Worm (Caenorhabditis elegans): ENCODE data around the gene dpy-30.

ce11 chrV:12235502-12235901 is 44.2 kb downstream of the dpy-30 start:
- TF ChIP-seq flt-1 (GFP tag; IDR thresholded peaks at IDR 0.05) (no peak), T22C8.4 (GFP tag; IDR thresholded peaks at IDR 0.05) (no peak)

All from whole organism, midembryonic.